Worm (Caenorhabditis elegans) whole organism, L4 larva: ENCODE data around the gene Y45F10D.7.
A peak's percentile ranks its signal among the peaks of the same experiment; 100 is the strongest.

Source experiments
- F37D6.2 ChIP-seq: sonication (generic microtip); optimal IDR thresholded peaks from 2 replicates; lab custom pipeline; 2016; ENCODE audit warnings: mild to moderate bottlenecking, missing genetic modification characterization, missing compliant biosample characterization
- T26A8.4 ChIP-seq: fragments of 200-800 bp; sonication (Bioruptor generic); IDR thresholded peaks from 2 replicates; pipeline ENCODE4 v1.3.6; 2022; ENCODE audit warnings: missing genetic modification characterization, missing compliant biosample characterization
- Y48G9A.11 ChIP-seq: fragments of 200-800 bp; sonication (Bioruptor generic); IDR thresholded peaks from 2 replicates; pipeline ENCODE4 v1.3.6; 2022; ENCODE audit warnings: missing genetic modification reagents, missing genetic modification characterization, missing compliant biosample characterization
- Y5F2A.4 ChIP-seq: fragments of 200-800 bp; sonication (Bioruptor generic); optimal IDR thresholded peaks from 2 replicates; lab custom pipeline; 2018; ENCODE audit warnings: mild to moderate bottlenecking, missing genetic modification characterization, missing compliant biosample characterization
- Y75B8A.6 ChIP-seq: fragments of 200-800 bp; sonication (Bioruptor generic); IDR thresholded peaks from 2 replicates; pipeline ENCODE4 v1.3.6; 2022; ENCODE audit warnings: missing genetic modification reagents, missing genetic modification characterization, missing compliant biosample characterization
- ama-1 ChIP-seq: fragments of 150-350 bp; optimal IDR thresholded peaks from 2 replicates; lab custom pipeline; 2014; ENCODE audit warnings: inconsistent platforms, mixed read lengths
- attf-4 ChIP-seq: sonication (generic microtip); optimal IDR thresholded peaks from 3 replicates; lab custom pipeline; 2017; ENCODE audit warnings: missing biosample characterization, missing genetic modification characterization
- ceh-32 ChIP-seq: sonication (generic microtip); optimal IDR thresholded peaks from 2 replicates; lab custom pipeline; 2016; ENCODE audit warnings: mild to moderate bottlenecking, missing genetic modification characterization, missing compliant biosample characterization; ENCODE audit not compliant: poor library complexity
- ceh-44 ChIP-seq: fragments of 200-800 bp; sonication (Bioruptor generic); IDR thresholded peaks from 2 replicates; pipeline ENCODE4 v1.3.6; 2022; ENCODE audit warnings: missing genetic modification reagents, missing genetic modification characterization, missing compliant biosample characterization
- ceh-62 ChIP-seq: sonication (generic microtip); optimal IDR thresholded peaks from 2 replicates; lab custom pipeline; 2017; ENCODE audit warnings: missing biosample characterization, missing genetic modification characterization
- ceh-82 ChIP-seq: sonication (generic microtip); optimal IDR thresholded peaks from 2 replicates; lab custom pipeline; 2017; ENCODE audit warnings: missing biosample characterization, missing genetic modification characterization
- ces-1 ChIP-seq: fragments of 150-350 bp; sonication (generic microtip); optimal IDR thresholded peaks from 4 replicates; lab custom pipeline; 2014; ENCODE audit warnings: missing biosample characterization, missing genetic modification reagents, missing genetic modification characterization
- cey-2 ChIP-seq: sonication (generic microtip); optimal IDR thresholded peaks from 3 replicates; lab custom pipeline; 2017; ENCODE audit warnings: missing genetic modification characterization, mild to moderate bottlenecking, missing compliant biosample characterization, antibody characterized with exemption, borderline replicate concordance; ENCODE audit not compliant: insufficient read depth
- ctbp-1 ChIP-seq: fragments of 200-800 bp; sonication (Bioruptor generic); IDR thresholded peaks from 2 replicates; pipeline ENCODE4 v1.3.6; 2022; ENCODE audit warnings: missing genetic modification reagents, missing genetic modification characterization, missing compliant biosample characterization
- daf-12 ChIP-seq: fragments of 150-350 bp; optimal IDR thresholded peaks from 2 replicates; lab custom pipeline; 2014; ENCODE audit warnings: missing biosample characterization, missing genetic modification reagents, missing genetic modification characterization
- daf-19 ChIP-seq: fragments of 200-800 bp; sonication (Bioruptor generic); conservative IDR thresholded peaks from 2 replicates; pipeline ENCODE4 v1.3.6; 2022; ENCODE audit warnings: missing genetic modification characterization, missing compliant biosample characterization
- dmd-8 ChIP-seq: fragments of 200-800 bp; sonication (Bioruptor generic); IDR thresholded peaks from 2 replicates; pipeline ENCODE4 v1.3.6; 2022; ENCODE audit warnings: missing genetic modification characterization, missing compliant biosample characterization
- dpl-1 ChIP-seq: fragments of 150-350 bp; optimal IDR thresholded peaks from 2 replicates; lab custom pipeline; 2014; ENCODE audit warnings: missing biosample characterization, missing genetic modification reagents, missing genetic modification characterization
- dve-1 ChIP-seq: sonication (generic microtip); optimal IDR thresholded peaks from 2 replicates; lab custom pipeline; 2017; ENCODE audit warnings: antibody characterized with exemption, mild to moderate bottlenecking, missing genetic modification characterization, missing compliant biosample characterization; ENCODE audit not compliant: insufficient read depth
- egl-27 ChIP-seq: sonication (generic microtip); optimal IDR thresholded peaks from 3 replicates; lab custom pipeline; 2017; ENCODE audit warnings: missing biosample characterization, missing genetic modification reagents, missing genetic modification characterization
- fos-1 ChIP-seq: fragments of 150-350 bp; optimal IDR thresholded peaks from 2 replicates; lab custom pipeline; 2014; ENCODE audit warnings: missing biosample characterization, missing genetic modification characterization
- hif-1 ChIP-seq, 2 experiments: sonication (generic microtip); optimal IDR thresholded peaks; 2 replicates each; lab custom pipeline; 2016 to 2017; ENCODE audit warnings: missing compliant biosample characterization in 2 of 2, missing genetic modification characterization in 2 of 2, missing genetic modification reagents in 2 of 2, missing genotype in 2 of 2, mild to moderate bottlenecking in 1 of 2
- hlh-11 ChIP-seq: fragments of 200-800 bp; sonication (Bioruptor generic); optimal IDR thresholded peaks from 2 replicates; lab custom pipeline; 2018; ENCODE audit warnings: mild to moderate bottlenecking, missing genetic modification characterization, missing compliant biosample characterization
- hlh-30 ChIP-seq: sonication (generic microtip); optimal IDR thresholded peaks from 2 replicates; lab custom pipeline; 2017; ENCODE audit warnings: antibody characterized with exemption, mild to moderate bottlenecking, missing genetic modification characterization, missing compliant biosample characterization; ENCODE audit not compliant: insufficient read depth
- hmg-1.1 ChIP-seq: fragments of 200-800 bp; sonication (Bioruptor generic); IDR thresholded peaks from 2 replicates; pipeline ENCODE4 v1.3.6; 2022; ENCODE audit warnings: missing genetic modification reagents, missing genetic modification characterization, missing compliant biosample characterization
- lin-1 ChIP-seq: fragments of 200-800 bp; sonication (Bioruptor generic); IDR thresholded peaks from 2 replicates; pipeline ENCODE4 v1.3.6; 2022; ENCODE audit warnings: missing genetic modification reagents, missing genetic modification characterization, missing compliant biosample characterization
- lin-13 ChIP-seq: fragments of 150-350 bp; optimal IDR thresholded peaks from 2 replicates; lab custom pipeline; 2014; ENCODE audit warnings: missing biosample characterization, missing genetic modification reagents, missing genetic modification characterization
- lin-39 ChIP-seq: fragments of 150-350 bp; optimal IDR thresholded peaks from 2 replicates; lab custom pipeline; 2014; ENCODE audit warnings: missing biosample characterization, missing genetic modification reagents, missing genetic modification characterization
- lir-3 ChIP-seq: sonication (generic microtip); optimal IDR thresholded peaks from 2 replicates; lab custom pipeline; 2016; ENCODE audit warnings: mild to moderate bottlenecking, missing genetic modification characterization, missing compliant biosample characterization
- lsy-2 ChIP-seq, 2 experiments: fragments of 150-350 bp in 1 of 2; sonication (generic microtip) in 1 of 2; optimal IDR thresholded peaks; 2 replicates each; lab custom pipeline; 2014 to 2017; ENCODE audit warnings: missing biosample characterization in 2 of 2, missing genetic modification characterization in 2 of 2
- madf-5 ChIP-seq, 2 experiments: fragments of 200-800 bp; sonication (Bioruptor generic); IDR thresholded peaks; 2 replicates each; pipeline ENCODE4 v1.3.6; 2022; ENCODE audit warnings: missing compliant biosample characterization in 2 of 2, missing genetic modification characterization in 2 of 2
- mdt-29 ChIP-seq: fragments of 200-800 bp; sonication (Bioruptor generic); IDR thresholded peaks from 2 replicates; pipeline ENCODE4 v1.3.6; 2022; ENCODE audit warnings: missing genetic modification reagents, missing genetic modification characterization, missing compliant biosample characterization
- mep-1 ChIP-seq: fragments of 150-350 bp; sonication (generic microtip); optimal IDR thresholded peaks from 3 replicates; lab custom pipeline; 2014; ENCODE audit warnings: missing biosample characterization, missing genetic modification characterization
- mes-2 ChIP-seq: sonication (generic microtip); optimal IDR thresholded peaks from 2 replicates; lab custom pipeline; 2016; ENCODE audit warnings: missing genotype, mild to moderate bottlenecking, missing genetic modification characterization, missing compliant biosample characterization; ENCODE audit not compliant: poor library complexity, severe bottlenecking
- nhr-102 ChIP-seq: sonication (generic microtip); optimal IDR thresholded peaks from 2 replicates; lab custom pipeline; 2016; ENCODE audit warnings: mild to moderate bottlenecking, missing genetic modification characterization, moderate library complexity, missing compliant biosample characterization
- nhr-237 ChIP-seq: sonication (generic microtip); optimal IDR thresholded peaks from 2 replicates; lab custom pipeline; 2017; ENCODE audit warnings: missing biosample characterization, missing genetic modification characterization
- nhr-41 ChIP-seq: fragments of 200-800 bp; sonication (Bioruptor generic); IDR thresholded peaks from 2 replicates; pipeline ENCODE4 v1.3.6; 2022; ENCODE audit warnings: missing genetic modification reagents, missing genetic modification characterization, missing compliant biosample characterization
- nhr-6 ChIP-seq: fragments of 150-350 bp; optimal IDR thresholded peaks from 2 replicates; lab custom pipeline; 2014; ENCODE audit warnings: missing biosample characterization, missing genetic modification characterization
- nhr-77 ChIP-seq: fragments of 150-350 bp; optimal IDR thresholded peaks from 2 replicates; lab custom pipeline; 2014; ENCODE audit warnings: missing biosample characterization, missing genetic modification characterization
- pha-4 ChIP-seq, 2 experiments: fragments of 150-350 bp in 1 of 2; fragments of 200-800 bp in 1 of 2; sonication (Bioruptor generic) in 1 of 2; IDR thresholded peaks in 1 of 2; optimal IDR thresholded peaks in 1 of 2; 2 replicates each; pipeline versions ENCODE4 v1.3.6 to Lab custom; 2014 to 2022; ENCODE audit warnings: missing genetic modification characterization in 2 of 2, missing genetic modification reagents in 2 of 2, missing biosample characterization in 1 of 2, missing compliant biosample characterization in 1 of 2
- pqm-1 ChIP-seq: sonication (generic microtip); optimal IDR thresholded peaks from 2 replicates; lab custom pipeline; 2017; ENCODE audit warnings: missing biosample characterization, missing genetic modification characterization
- rbr-2 ChIP-seq: sonication (generic microtip); optimal IDR thresholded peaks from 2 replicates; lab custom pipeline; 2016; ENCODE audit warnings: missing genotype, missing genetic modification characterization, missing compliant biosample characterization
- saeg-2 ChIP-seq: fragments of 200-800 bp; sonication (Bioruptor generic); IDR thresholded peaks from 2 replicates; pipeline ENCODE4 v1.3.6; 2022; ENCODE audit warnings: missing genetic modification reagents, missing genetic modification characterization, missing compliant biosample characterization
- skn-1 ChIP-seq: fragments of 150-350 bp; optimal IDR thresholded peaks from 2 replicates; lab custom pipeline; 2014; ENCODE audit warnings: missing biosample characterization, missing genetic modification characterization
- unc-39 ChIP-seq: sonication (generic microtip); optimal IDR thresholded peaks from 2 replicates; lab custom pipeline; 2017; ENCODE audit warnings: missing biosample characterization, missing genetic modification characterization
- unc-62 ChIP-seq, 3 experiments: fragments of 150-350 bp in 1 of 3; sonication (generic microtip); optimal IDR thresholded peaks in 2 of 3; peaks in 1 of 3; 1 replicate in 1 of 3; 2 replicates in 2 of 3; lab custom pipeline; 2014 to 2017; ENCODE audit warnings: missing biosample characterization in 3 of 3, missing genetic modification characterization in 3 of 3, missing genetic modification reagents in 3 of 3, missing genotype in 1 of 3
- zag-1 ChIP-seq: fragments of 150-350 bp; optimal IDR thresholded peaks from 2 replicates; lab custom pipeline; 2014; ENCODE audit warnings: missing biosample characterization, missing genetic modification characterization
- zfp-3 ChIP-seq: fragments of 200-800 bp; sonication (Bioruptor generic); conservative IDR thresholded peaks from 2 replicates; pipeline ENCODE4 v1.3.6; 2022; ENCODE audit warnings: missing genetic modification reagents, missing genetic modification characterization, missing compliant biosample characterization
- ztf-7 ChIP-seq: fragments of 150-350 bp; optimal IDR thresholded peaks from 2 replicates; lab custom pipeline; 2014; ENCODE audit warnings: missing biosample characterization, missing genetic modification characterization

The Y45F10D.7 gene

DNA sequence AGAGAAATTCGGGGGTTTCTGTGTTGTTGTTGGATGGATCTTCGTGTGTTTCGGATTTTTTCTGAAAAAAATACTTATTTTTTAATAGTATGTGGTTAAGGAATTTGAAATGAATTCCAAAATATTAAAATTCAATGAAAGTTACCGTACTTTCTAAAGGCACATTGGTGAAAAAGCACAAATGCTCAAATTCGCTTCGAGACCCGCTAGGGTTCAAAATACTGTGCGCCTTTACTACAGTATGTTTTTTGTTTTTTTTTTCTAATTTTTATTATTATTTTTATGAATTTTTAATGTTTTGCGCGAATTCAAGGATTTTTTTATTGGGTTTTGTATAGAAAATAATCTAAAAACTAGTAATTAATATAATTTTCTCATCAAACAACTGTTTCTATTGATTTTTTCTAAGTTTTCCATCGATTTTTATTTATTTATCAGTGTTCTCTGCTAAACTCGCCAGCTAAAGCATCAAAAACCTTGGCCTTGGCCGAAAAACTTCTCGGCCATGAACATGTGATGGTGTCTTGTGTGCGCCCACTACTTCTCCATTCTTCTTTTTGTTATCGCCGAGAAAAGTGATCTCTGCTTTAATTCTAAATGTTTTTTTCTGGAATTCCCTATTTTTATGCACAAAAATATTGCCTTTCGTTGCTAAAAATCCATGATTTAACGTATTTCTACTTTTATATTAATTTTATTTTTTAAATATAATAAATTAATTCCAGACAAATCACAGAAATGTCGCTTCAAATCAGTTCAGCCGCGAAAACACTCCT is 5.3 kb upstream of the Y45F10D.7 start, which contains the start of gene iscu-1:
iscu-1 (plus strand) TSS at position 726 of the 776 bp plus-strand sequence.
- TF ChIP-seq nhr-102: no peak
- TF ChIP-seq lir-3 (tag; lab: Kevin White, UChicago): no peak
- no peak for TF ChIP-seq daf-12 (tag; lab: Kevin White, UChicago)
- TF ChIP-seq lin-39: no peak
- TF ChIP-seq ceh-32 (tag; lab: Kevin White, UChicago): no peak
- TF ChIP-seq hlh-30 (tag; lab: Kevin White, UChicago): peak; percentile 96
- peak; percentile 48 for TF ChIP-seq dve-1 (tag; lab: Kevin White, UChicago)
- TF ChIP-seq pha-4 (GFP tag; IDR thresholded peaks at IDR 0.05; lab: Robert Waterston, UW): no peak
- no peak for TF ChIP-seq pha-4 (tag; optimal IDR thresholded peaks at IDR 0.05; lab: Kevin White, UChicago)
- 0 out of 2 replicates have a peak, but pooled peaks have one; percentile 13 for TF ChIP-seq hmg-1.1 (GFP tag; lab: Robert Waterston, UW)
- peak; percentile 16 for TF ChIP-seq pqm-1 (tag; lab: Kevin White, UChicago)
- peak; percentile 44 for TF ChIP-seq hlh-11 (tag; lab: Kevin White, UChicago)
- no peak for TF ChIP-seq ceh-82 (tag; lab: Kevin White, UChicago)
- TF ChIP-seq dmd-8 (GFP tag; lab: Robert Waterston, UW): no peak
- TF ChIP-seq madf-5 (GFP tag; IDR thresholded peaks at IDR 0.05; lab: Robert Waterston, UW): no peak
- TF ChIP-seq zfp-3 (GFP tag; lab: Robert Waterston, UW): no peak
- no peak for TF ChIP-seq skn-1 (tag; lab: Kevin White, UChicago)
- no peak for TF ChIP-seq unc-39 (tag; lab: Kevin White, UChicago)
- no peak for TF ChIP-seq ces-1 (GFP tag; lab: Kevin White, UChicago)
- TF ChIP-seq nhr-237 (tag; lab: Kevin White, UChicago): no peak
- TF ChIP-seq daf-19 (GFP tag; lab: Robert Waterston, UW): peak; percentile 65; the same call in 1 of the 2 replicates
- TF ChIP-seq ztf-7 (tag; lab: Kevin White, UChicago): peak; percentile 81
- TF ChIP-seq cey-2: no peak
- TF ChIP-seq ceh-62 (tag; lab: Kevin White, UChicago): no peak
- TF ChIP-seq ctbp-1 (GFP tag; lab: Robert Waterston, UW): no peak
- TF ChIP-seq attf-4 (tag; lab: Kevin White, UChicago): no peak
- no peak for TF ChIP-seq lin-13 (GFP tag; lab: Kevin White, UChicago)
- no peak for TF ChIP-seq Y75B8A.6 (GFP tag; lab: Robert Waterston, UW)
- TF ChIP-seq egl-27 (tag; lab: Kevin White, UChicago): no peak
- peak; percentile 93 for TF ChIP-seq mes-2 (tag; lab: Kevin White, UChicago)
- no peak for TF ChIP-seq nhr-77 (tag; lab: Kevin White, UChicago)
- no peak for TF ChIP-seq saeg-2 (GFP tag; lab: Robert Waterston, UW)
- TF ChIP-seq mdt-29 (GFP tag; lab: Robert Waterston, UW): no peak
- TF ChIP-seq lsy-2 (tag; optimal IDR thresholded peaks at IDR 0.05; lab: Kevin White, UChicago): peak in 1 of 2 experiments; percentile 80
- TF ChIP-seq ama-1 (lab: Kevin White, UChicago): no peak
- TF ChIP-seq dpl-1 (GFP tag; lab: Kevin White, UChicago): peak; percentile 43
- peak; percentile 44 for TF ChIP-seq nhr-6 (tag; lab: Kevin White, UChicago)
- no peak for TF ChIP-seq ceh-44
- no peak for TF ChIP-seq Y5F2A.4
- TF ChIP-seq Y48G9A.11 (GFP tag; lab: Robert Waterston, UW): no peak
- no peak for TF ChIP-seq nhr-41
- no peak for TF ChIP-seq fos-1 (tag; lab: Kevin White, UChicago)
- TF ChIP-seq lin-1 (GFP tag; lab: Robert Waterston, UW): no peak
- peak; percentile 70 for TF ChIP-seq mep-1 (tag; lab: Kevin White, UChicago)
- TF ChIP-seq T26A8.4 (GFP tag; lab: Robert Waterston, UW): no peak
- TF ChIP-seq F37D6.2 (tag; lab: Kevin White, UChicago): no peak
- TF ChIP-seq rbr-2 (tag; lab: Kevin White, UChicago): no peak
- TF ChIP-seq zag-1 (tag; lab: Kevin White, UChicago): no peak
- TF ChIP-seq hif-1 (tag; optimal IDR thresholded peaks at IDR 0.05; lab: Kevin White, UChicago): peak in 1 of 2 experiments; percentile 72
- no peak for TF ChIP-seq unc-62 (GFP tag; optimal IDR thresholded peaks at IDR 0.05 in 1 of 2; lab: Kevin White, UChicago)
- no peak for TF ChIP-seq unc-62 (tag; optimal IDR thresholded peaks at IDR 0.05; lab: Kevin White, UChicago)
